Worm (Caenorhabditis elegans) whole organism, L4/young adult: ENCODE results near the gene glb-16.

ENCODE experiments used
- W03F9.2 ChIP-seq: fragments of 150-350 bp; optimal IDR thresholded peaks from 2 replicates; lab custom pipeline; 2014; ENCODE audit warnings: missing biosample characterization, missing genetic modification characterization
- dao-5 ChIP-seq: sonication (generic microtip); optimal IDR thresholded peaks from 2 replicates; lab custom pipeline; 2016; ENCODE audit warnings: missing genotype, missing genetic modification characterization, moderate library complexity, missing compliant biosample characterization
- him-1 ChIP-seq: sonication (generic microtip); optimal IDR thresholded peaks from 2 replicates; lab custom pipeline; 2016; ENCODE audit warnings: missing genotype, missing genetic modification reagents, missing genetic modification characterization, missing compliant biosample characterization

Gene glb-16

DNA sequence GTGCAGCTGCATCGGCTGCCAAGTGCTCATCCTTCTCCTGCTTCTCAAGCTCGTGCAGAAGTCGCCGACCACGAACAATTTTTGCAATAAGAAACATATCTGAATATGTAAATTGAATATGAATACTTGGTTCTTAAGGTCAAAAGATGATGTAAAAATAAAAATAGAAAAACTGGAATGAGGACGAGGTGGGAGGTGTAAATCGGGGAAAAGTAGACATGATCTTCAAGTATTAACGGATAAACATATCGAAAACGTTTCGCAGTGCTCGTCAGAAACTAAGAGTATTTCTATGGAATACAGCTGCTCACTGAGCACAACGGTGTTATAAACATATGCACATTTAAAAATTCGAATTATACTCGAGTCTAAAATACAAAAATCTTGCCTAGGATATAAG lies at the start of gene glb-16:
Gene glb-16 (minus strand): TSS at position 101 of the 400 bp plus-strand sequence.
- no peak for TF ChIP-seq dao-5
- no peak for TF ChIP-seq W03F9.2 (tag; lab: Kevin White, UChicago)
- TF ChIP-seq him-1 (tag; lab: Kevin White, UChicago), result no peak

DNA sequence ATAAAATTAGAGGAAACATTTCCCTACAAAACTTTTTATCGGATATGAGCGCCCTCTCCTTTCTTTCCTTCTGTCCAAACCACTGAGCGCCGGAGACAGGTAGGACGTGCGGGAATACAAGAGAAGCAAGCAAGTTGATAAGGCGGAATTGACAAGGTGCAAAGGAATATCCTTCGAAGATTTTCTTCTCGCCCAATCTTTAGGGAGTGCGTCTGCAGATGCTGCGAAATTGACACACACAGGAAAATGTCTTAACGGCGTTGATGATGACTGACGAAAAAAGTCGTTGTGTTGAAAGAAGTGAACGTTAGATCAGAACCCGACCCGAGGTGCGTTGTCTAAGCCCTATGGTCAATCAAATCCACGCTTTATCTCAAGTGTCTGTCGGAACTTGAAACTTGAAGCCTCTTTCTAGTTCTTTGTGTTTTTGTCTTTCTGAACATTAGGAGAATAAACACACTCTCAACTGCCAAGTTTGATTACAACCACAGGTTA lies 47.9 kb upstream of the glb-16 start:
- TF ChIP-seq dao-5 (no peak), him-1 (tag; lab: Kevin White, UChicago) (no peak), W03F9.2 (tag; lab: Kevin White, UChicago) (no peak)

DNA sequence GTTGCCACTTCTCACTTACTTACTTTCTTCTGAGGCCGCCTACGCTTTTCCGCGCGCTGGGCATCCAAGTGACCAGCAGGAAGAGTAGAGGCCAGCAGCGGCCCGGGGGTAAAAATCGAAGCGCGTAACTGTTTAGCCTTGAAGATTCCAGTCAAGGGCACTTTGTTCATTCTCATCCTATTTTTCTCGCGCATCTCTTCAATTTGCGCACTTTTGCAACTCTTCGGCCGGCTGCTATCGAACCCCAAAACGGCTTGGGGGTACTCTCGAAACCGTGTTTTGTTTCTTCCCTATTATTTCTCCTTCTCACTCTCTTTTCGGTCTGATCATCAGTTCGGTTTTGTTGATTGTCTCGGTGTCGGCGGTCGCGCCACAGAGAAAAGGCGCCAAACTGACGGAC lies 46.7 kb upstream of the glb-16 start:
- TF ChIP-seq W03F9.2 (tag; lab: Kevin White, UChicago) (no peak), dao-5 (no peak), him-1 (tag; lab: Kevin White, UChicago) (no peak)

DNA sequence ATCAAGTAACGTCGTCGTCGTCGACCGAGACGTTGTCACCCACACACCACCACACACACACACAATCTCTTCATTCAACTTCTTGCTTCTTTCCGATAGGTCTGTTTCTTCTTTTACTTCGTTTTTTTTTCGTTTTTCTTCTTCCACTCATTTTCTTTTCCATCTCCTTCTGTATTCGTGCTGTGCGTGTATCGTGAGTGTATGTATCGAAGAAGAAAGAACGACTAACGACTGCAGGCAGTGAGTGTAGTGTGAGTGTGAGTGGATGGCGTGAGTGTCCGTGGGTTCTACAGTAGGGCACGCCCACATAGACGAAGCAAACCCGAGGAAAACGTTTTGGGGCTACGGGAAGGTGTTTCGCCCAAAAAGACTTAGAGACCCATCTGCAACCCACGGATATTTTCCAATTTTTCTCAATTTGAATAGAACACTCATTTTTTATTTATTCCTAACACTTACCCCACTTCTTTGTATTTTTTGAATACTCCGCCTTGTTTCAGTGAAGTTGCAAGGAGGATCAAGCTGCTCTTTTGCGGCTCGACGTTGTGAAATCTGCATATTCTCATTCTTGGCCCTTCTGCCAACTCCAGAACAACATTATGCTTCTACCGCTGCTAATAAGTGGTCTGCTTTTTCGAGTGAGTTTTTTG lies 45.8 kb upstream of the glb-16 start, which contains the start of gene adt-2:
Gene adt-2 (plus strand): TSS at position 600 of the 650 bp plus-strand sequence.
- TF ChIP-seq dao-5 (no peak), W03F9.2 (tag; lab: Kevin White, UChicago) (no peak), him-1 (tag; lab: Kevin White, UChicago) (no peak)

DNA sequence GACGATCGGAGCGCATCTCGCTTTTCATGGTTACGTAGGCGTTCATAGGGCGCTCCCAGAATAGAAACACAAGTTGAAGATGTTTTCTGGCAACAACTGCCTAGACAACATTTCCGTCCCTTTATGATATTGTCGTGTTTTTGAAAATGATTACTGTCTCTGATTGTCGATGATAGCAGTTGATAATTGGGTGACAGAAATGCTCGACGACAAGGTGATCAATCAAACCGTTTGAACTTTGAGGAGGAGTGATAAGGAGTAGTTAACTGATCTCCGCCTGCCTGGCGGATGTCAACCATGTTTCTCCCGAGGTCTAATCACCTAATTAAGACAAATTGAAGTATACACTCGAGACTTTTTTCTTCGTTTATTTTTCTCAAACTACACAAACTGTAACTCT lies 44.0 kb upstream of the glb-16 start:
- TF ChIP-seq W03F9.2 (tag; lab: Kevin White, UChicago) (no peak), him-1 (tag; lab: Kevin White, UChicago) (no peak), dao-5 (no peak)

DNA sequence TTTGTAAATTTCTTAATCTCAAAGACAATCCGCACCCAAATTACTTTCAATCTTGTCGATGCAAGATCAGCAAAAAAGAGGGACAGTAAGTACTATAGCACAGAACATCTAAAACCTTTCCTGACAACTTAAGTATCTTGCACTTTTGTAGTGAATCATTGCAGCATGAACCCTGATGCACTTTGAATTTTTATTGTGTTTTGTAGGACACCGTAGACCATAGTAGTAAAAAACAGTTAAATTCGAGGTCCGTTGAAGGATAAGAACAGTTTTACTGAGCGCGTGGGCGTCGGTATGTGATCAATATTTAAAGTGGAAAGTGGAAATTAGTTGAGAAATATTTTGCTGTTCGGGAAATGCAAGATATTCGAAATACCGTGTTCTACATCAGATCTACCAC lies 42.3 kb upstream of the glb-16 start:
- TF ChIP-seq W03F9.2 (tag; lab: Kevin White, UChicago) (no peak), dao-5 (no peak), him-1 (tag; lab: Kevin White, UChicago) (no peak)

DNA sequence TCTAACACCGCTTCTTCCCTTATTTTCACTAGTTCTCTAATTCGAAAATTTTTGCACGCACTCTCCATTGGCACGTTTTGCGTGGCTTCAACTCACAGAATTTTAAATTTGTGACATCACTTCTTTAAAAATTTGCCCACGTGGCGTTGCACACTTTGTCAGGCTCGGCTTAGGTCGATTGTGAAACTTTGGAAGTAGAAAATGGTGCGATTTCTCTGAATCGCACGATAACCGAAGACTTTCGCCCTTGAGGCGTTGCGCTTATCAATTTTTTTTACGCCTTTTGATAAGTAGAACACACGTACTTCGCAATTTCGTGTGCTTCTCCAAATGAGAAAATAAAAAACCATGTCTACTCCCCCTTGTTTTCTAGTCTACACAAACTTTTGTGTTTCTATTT lies 38.4 kb upstream of the glb-16 start:
- no peak for TF ChIP-seq him-1 (tag; lab: Kevin White, UChicago)

DNA sequence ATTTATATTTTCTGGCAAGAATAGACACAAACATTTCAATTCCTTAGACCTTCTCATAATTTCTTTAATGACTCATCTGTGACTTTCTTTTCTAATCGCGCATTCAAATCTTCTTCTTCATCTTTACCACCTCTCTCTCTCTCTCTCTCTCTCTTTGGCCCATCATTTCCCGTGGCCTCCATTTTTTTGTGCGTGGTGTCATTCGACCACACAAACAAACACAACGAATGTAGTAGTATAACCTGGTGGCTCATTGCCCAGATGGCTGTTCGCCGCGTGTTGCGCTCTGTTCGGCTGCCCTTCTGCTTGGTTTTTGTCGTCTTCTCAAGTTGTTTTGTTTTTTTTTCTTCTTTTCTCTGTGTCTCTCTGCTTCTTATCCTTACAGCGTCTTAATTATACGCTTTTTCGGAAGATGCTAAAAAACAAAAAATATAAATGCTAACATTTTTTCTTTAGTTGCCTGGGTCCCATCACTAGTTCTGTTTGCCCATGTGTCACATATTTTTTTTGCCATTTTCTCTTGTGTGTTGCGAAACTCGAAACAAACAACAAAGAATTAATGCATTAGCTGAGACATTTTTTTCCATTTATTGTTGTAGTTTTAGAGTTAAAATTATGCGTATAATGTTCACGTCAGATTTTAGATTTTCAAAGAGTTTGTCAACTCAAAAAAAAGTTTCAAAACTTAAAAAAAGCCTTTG lies 37.7 kb upstream of the glb-16 start:
- TF ChIP-seq W03F9.2 (tag; lab: Kevin White, UChicago) (no peak), dao-5 (no peak)

DNA sequence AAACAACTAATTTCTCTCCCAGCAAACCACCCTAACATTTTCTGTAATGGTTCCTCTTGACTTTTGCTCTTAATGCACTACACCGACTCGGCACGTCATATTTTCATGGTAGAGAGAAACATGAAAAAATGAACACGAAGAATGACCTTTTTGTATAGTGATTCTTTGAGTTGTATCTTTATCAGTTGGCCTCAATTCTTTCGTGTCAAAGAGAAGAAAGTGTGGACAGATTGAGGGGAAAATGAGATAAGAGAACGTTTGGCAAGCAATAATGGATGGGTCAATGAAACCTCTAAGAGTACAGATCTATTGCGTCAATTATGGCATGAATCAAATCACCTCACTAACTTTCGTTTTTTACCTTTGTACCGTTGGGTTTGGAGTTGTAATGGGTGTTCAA lies 36.0 kb upstream of the glb-16 start:
- TF ChIP-seq W03F9.2 (tag; lab: Kevin White, UChicago) (no peak), dao-5 (no peak), him-1 (tag; lab: Kevin White, UChicago) (no peak)

DNA sequence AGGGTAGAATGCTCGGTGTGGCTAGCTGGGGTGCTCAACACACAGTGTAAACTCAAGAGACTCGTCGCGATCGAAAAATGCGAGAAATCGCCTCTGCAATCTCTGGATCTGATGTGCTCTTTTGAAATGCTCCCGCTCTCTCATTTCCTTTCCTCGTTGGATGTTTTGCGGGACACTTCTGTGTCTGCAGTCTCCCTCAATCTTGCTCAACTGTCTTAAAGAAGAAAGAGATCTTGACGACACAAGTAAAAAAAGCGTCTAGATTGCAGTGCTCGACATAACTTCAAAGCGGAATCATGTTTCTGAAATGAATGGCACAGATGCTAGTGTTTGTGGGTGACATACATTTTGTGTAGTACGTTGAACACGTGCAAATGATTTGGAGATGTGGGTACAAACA lies 33.7 kb upstream of the glb-16 start:
- TF ChIP-seq W03F9.2 (tag; lab: Kevin White, UChicago), result no peak
- TF ChIP-seq dao-5, result no peak
- TF ChIP-seq him-1 (tag; lab: Kevin White, UChicago), result no peak

DNA sequence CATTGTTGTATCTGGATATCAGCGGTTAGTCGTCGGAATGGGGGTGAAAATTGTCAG lies 33.5 kb upstream of the glb-16 start, which contains the start of the genes unc-98 and F08C6.18:
Gene unc-98 (minus strand): TSS at position 48 of the 57 bp plus-strand sequence.
Gene F08C6.18 (minus strand): TSS at position 57 of the 57 bp plus-strand sequence.
- TF ChIP-seq dao-5 (no peak), W03F9.2 (tag; lab: Kevin White, UChicago) (no peak), him-1 (tag; lab: Kevin White, UChicago) (no peak)

DNA sequence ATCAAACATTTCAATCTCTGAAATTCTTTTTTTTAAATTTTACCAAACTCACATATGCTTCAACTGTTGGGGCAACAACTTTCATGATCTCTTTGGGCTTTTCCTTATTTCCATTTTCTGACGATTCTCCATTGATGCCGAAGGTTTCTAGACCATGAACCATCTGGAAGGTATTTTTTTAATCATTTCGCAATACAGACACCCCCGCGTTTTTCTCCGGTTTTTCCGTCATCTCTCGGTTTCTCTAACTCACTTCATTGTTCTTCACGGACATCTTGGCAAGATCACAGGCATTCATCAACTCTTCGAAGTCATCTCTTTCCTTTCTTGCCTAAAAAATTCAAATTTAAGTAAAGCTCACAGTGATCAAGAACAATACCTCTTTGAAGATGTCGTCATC lies 33.2 kb upstream of the glb-16 start:
- TF ChIP-seq him-1 (tag; lab: Kevin White, UChicago) (no peak), W03F9.2 (tag; lab: Kevin White, UChicago) (no peak), dao-5 (no peak)

DNA sequence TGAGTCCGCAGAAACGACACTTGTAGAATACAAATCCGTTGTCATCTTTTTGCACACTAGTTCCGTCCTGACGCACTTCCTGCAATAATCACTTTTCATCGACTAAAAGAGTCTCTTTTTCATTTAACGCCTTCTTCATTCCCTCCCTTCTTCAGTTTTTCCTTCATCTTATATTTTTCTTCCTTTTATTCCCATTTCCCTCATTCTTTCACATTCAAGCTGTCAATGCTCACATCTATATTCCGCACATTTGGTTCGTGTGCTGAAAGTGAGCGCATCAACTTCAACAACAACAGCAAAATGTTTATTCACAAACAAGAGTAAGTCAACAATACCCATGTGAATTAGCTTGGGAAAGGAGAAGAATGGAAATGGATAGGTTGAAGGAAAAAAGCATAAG lies 32.1 kb upstream of the glb-16 start, which contains the start of gene pcyt-1:
Gene pcyt-1 (plus strand): TSS at position 301 of the 400 bp plus-strand sequence.
- no peak for TF ChIP-seq him-1 (tag; lab: Kevin White, UChicago)
- no peak for TF ChIP-seq W03F9.2 (tag; lab: Kevin White, UChicago)
- TF ChIP-seq dao-5, result no peak

DNA sequence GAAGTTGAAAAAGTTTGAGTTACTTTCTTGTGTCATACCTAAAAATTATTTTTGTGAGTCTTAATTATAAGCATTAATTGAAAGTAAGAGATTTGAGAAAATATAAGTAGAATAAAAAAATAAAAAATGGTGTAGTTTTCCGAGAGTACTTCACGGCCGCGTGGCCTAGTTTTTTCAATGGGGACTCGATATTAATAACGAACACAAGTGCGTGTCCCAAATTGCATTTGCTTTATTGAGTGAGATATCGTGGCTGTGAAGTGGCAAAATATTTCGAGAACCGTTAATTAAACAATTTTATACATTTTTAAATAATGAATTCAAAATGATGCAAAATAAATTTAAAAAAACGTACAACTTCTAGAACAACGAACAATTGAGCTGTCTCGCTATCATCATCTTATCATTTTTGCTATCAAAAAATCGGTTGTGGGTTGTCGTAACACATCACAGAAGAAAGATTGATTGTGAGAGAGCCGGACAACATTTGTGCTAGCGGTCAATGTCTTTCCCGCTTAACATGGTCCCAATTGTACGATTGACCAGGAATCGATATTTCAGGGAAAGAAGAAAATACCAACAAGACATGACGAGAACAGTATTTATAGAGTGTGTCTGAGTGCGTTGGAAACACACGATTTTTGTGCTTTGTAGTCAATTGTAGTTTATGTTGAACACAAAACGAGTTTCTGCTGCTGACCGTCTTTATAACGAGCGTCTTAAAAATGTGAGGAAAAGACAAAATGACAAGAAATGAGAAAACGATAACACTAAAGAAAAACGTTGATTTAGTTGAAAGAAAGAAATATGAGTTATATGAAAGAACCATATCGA lies 30.0 kb upstream of the glb-16 start, which contains the start of gene apy-1:
Gene apy-1 (minus strand): TSS at position 38 of the 834 bp plus-strand sequence.
- TF ChIP-seq W03F9.2 (tag; lab: Kevin White, UChicago) (no peak), him-1 (tag; lab: Kevin White, UChicago) (no peak), dao-5 (no peak)
